Fruit fly (Drosophila melanogaster) whole organism, prepupa: Measurements from ENCODE around the gene CG43345.

Experiments used
- Blimp-1 ChIP-seq: fragments of 200-800 bp; sonication (Bioruptor generic); optimal IDR thresholded peaks from 3 replicates; lab custom pipeline; 2017; ENCODE audit warnings: missing biosample characterization, missing genetic modification characterization, mild to moderate bottlenecking, moderate library complexity, missing genetic modification reagents
- CG11762 ChIP-seq: fragments of 200-800 bp; sonication (Bioruptor generic); optimal IDR thresholded peaks from 3 replicates; lab custom pipeline; 2016; ENCODE audit warnings: missing biosample characterization, missing genetic modification characterization; ENCODE audit not compliant: insufficient read depth
- CG1621 ChIP-seq: fragments of 200-800 bp; sonication (Bioruptor generic); optimal IDR thresholded peaks from 3 replicates; lab custom pipeline; 2018; ENCODE audit warnings: missing biosample characterization, mild to moderate bottlenecking, missing genetic modification characterization
- CG3032 ChIP-seq: fragments of 200-800 bp; optimal IDR thresholded peaks from 2 replicates; lab custom pipeline; 2019; ENCODE audit warnings: missing biosample characterization, mild to moderate bottlenecking, missing genetic modification characterization, moderate library complexity
- CG32006 ChIP-seq: fragments of 200-800 bp; sonication (Bioruptor generic); optimal IDR thresholded peaks from 3 replicates; lab custom pipeline; 2017; ENCODE audit warnings: missing biosample characterization, mild to moderate bottlenecking, missing genetic modification characterization
- CG34406 ChIP-seq: fragments of 200-800 bp; sonication (Bioruptor generic); optimal IDR thresholded peaks from 3 replicates; lab custom pipeline; 2016; ENCODE audit warnings: missing biosample characterization, missing genetic modification characterization
- CG3919 ChIP-seq: fragments of 200-800 bp; sonication (Bioruptor generic); optimal IDR thresholded peaks from 3 replicates; lab custom pipeline; 2016; ENCODE audit warnings: missing biosample characterization, missing genetic modification characterization
- CG6163 ChIP-seq: fragments of 200-800 bp; sonication (Bioruptor generic); IDR thresholded peaks from 3 replicates; pipeline ENCODE4 v1.3.6; 2022; ENCODE audit warnings: missing biosample characterization, missing genetic modification characterization
- CG6276 ChIP-seq: fragments of 200-800 bp; sonication (Bioruptor generic); optimal IDR thresholded peaks from 2 replicates; lab custom pipeline; 2017; ENCODE audit warnings: missing biosample characterization, mild to moderate bottlenecking, missing genetic modification characterization
- CG6808 ChIP-seq: fragments of 200-800 bp; sonication (Bioruptor generic); optimal IDR thresholded peaks from 3 replicates; lab custom pipeline; 2017; ENCODE audit warnings: missing biosample characterization, missing genetic modification characterization, mild to moderate bottlenecking, moderate library complexity, missing genetic modification reagents
- CG7368 ChIP-seq: fragments of 200-800 bp; sonication (Bioruptor generic); optimal IDR thresholded peaks from 3 replicates; lab custom pipeline; 2016; ENCODE audit warnings: missing biosample characterization, missing genetic modification characterization
- CG8319 ChIP-seq: fragments of 200-800 bp; sonication (Bioruptor generic); optimal IDR thresholded peaks from 3 replicates; lab custom pipeline; 2016; ENCODE audit warnings: missing biosample characterization, missing genetic modification characterization
- CG9139 ChIP-seq: fragments of 200-800 bp; sonication (Bioruptor generic); optimal IDR thresholded peaks from 3 replicates; lab custom pipeline; 2017; ENCODE audit warnings: missing biosample characterization, mild to moderate bottlenecking, missing genetic modification characterization
- Eip78C ChIP-seq: fragments of 200-800 bp; sonication (Bioruptor generic); peaks from one replicate; lab custom pipeline; 2016; ENCODE audit warnings: missing biosample characterization, missing genetic modification characterization
- Eip93F ChIP-seq: fragments of 200-800 bp; sonication (Bioruptor generic); optimal IDR thresholded peaks from 2 replicates; lab custom pipeline; 2016; ENCODE audit warnings: missing biosample characterization, mild to moderate bottlenecking, missing genetic modification characterization
- Ets21C ChIP-seq: fragments of 200-800 bp; sonication (Bioruptor generic); optimal IDR thresholded peaks from 3 replicates; lab custom pipeline; 2016; ENCODE audit warnings: missing biosample characterization, missing genetic modification characterization
- Gug ChIP-seq: fragments of 200-800 bp; sonication (Bioruptor generic); IDR thresholded peaks from 2 replicates; pipeline ENCODE4 v1.3.6; 2022; ENCODE audit warnings: missing biosample characterization, missing genetic modification characterization
- Hr38 ChIP-seq: sonication (Bioruptor generic); optimal IDR thresholded peaks from 2 replicates; lab custom pipeline; 2016; ENCODE audit warnings: missing biosample characterization, missing genetic modification characterization
- Hr39 ChIP-seq: fragments of 200-800 bp; sonication (Bioruptor generic); optimal IDR thresholded peaks from 2 replicates; lab custom pipeline; 2016; ENCODE audit warnings: missing biosample characterization, missing genetic modification characterization
- Lpt ChIP-seq: fragments of 200-800 bp; sonication (Bioruptor generic); optimal IDR thresholded peaks from 3 replicates; lab custom pipeline; 2016; ENCODE audit warnings: missing biosample characterization, missing genetic modification characterization
- Sox102F ChIP-seq: fragments of 200-800 bp; sonication (Bioruptor generic); optimal IDR thresholded peaks from 2 replicates; lab custom pipeline; 2016; ENCODE audit warnings: missing biosample characterization, mild to moderate bottlenecking, missing genetic modification characterization
- Sox14 ChIP-seq: fragments of 200-800 bp; sonication (Bioruptor generic); optimal IDR thresholded peaks from 3 replicates; lab custom pipeline; 2016; ENCODE audit warnings: missing biosample characterization, missing genetic modification characterization
- achi ChIP-seq: fragments of 200-800 bp; sonication (Bioruptor generic); optimal IDR thresholded peaks from 3 replicates; lab custom pipeline; 2016; ENCODE audit warnings: missing biosample characterization, missing genetic modification characterization
- cyc ChIP-seq: fragments of 200-800 bp; sonication (Bioruptor generic); optimal IDR thresholded peaks from 3 replicates; lab custom pipeline; 2016; ENCODE audit warnings: missing biosample characterization, missing genetic modification characterization
- dac ChIP-seq: fragments of 200-800 bp; sonication (Bioruptor generic); optimal IDR thresholded peaks from 2 replicates; lab custom pipeline; 2017; ENCODE audit warnings: missing biosample characterization, mild to moderate bottlenecking, missing genetic modification characterization
- eg ChIP-seq: fragments of 200-800 bp; sonication (Bioruptor generic); IDR thresholded peaks from 3 replicates; pipeline ENCODE4 v1.3.6; 2022; ENCODE audit warnings: missing biosample characterization, missing genetic modification characterization
- esn ChIP-seq: fragments of 200-800 bp; sonication (Bioruptor generic); optimal IDR thresholded peaks from 2 replicates; lab custom pipeline; 2016; ENCODE audit warnings: missing biosample characterization, mild to moderate bottlenecking, missing genetic modification characterization, moderate library complexity
- fd85E ChIP-seq: fragments of 200-800 bp; sonication (Bioruptor generic); optimal IDR thresholded peaks from 3 replicates; lab custom pipeline; 2016; ENCODE audit warnings: missing biosample characterization, missing genetic modification characterization
- fkh ChIP-seq: fragments of 200-800 bp; sonication (Bioruptor generic); optimal IDR thresholded peaks from 3 replicates; lab custom pipeline; 2017; ENCODE audit warnings: missing biosample characterization, mild to moderate bottlenecking, missing genetic modification characterization, moderate library complexity
- lz ChIP-seq: fragments of 200-800 bp; sonication (Bioruptor generic); optimal IDR thresholded peaks from 3 replicates; lab custom pipeline; 2016; ENCODE audit warnings: missing biosample characterization, missing genetic modification characterization
- net ChIP-seq: fragments of 200-800 bp; sonication (Bioruptor generic); optimal IDR thresholded peaks from 3 replicates; lab custom pipeline; 2016; ENCODE audit warnings: missing biosample characterization, missing genetic modification characterization
- pdm3 ChIP-seq: fragments of 200-800 bp; sonication (Bioruptor generic); optimal IDR thresholded peaks from 3 replicates; lab custom pipeline; 2016; ENCODE audit warnings: missing biosample characterization, missing genetic modification characterization
- spab ChIP-seq: fragments of 200-800 bp; sonication (Bioruptor generic); optimal IDR thresholded peaks from 2 replicates; lab custom pipeline; 2017; ENCODE audit warnings: missing biosample characterization, mild to moderate bottlenecking, missing genetic modification characterization, missing genetic modification reagents
- svp ChIP-seq: fragments of 200-800 bp; sonication (Bioruptor generic); peaks from one replicate; lab custom pipeline; 2016; ENCODE audit warnings: missing biosample characterization, missing genetic modification characterization
- topi ChIP-seq: fragments of 200-800 bp; sonication (Bioruptor generic); optimal IDR thresholded peaks from 3 replicates; lab custom pipeline; 2016; ENCODE audit warnings: missing biosample characterization, missing genetic modification characterization
- vri ChIP-seq: fragments of 200-800 bp; sonication (Bioruptor generic); optimal IDR thresholded peaks from 3 replicates; lab custom pipeline; 2016; ENCODE audit warnings: missing biosample characterization, mild to moderate bottlenecking, missing genetic modification characterization

Gene CG43345

dm6 chr2L:21178436-21179216, 10.2 kb upstream of the CG43345 start:
- TF ChIP-seq Ets21C: no peak
- TF ChIP-seq vri (GFP tag; lab: Kevin White, UChicago): peak; percentile 81
- TF ChIP-seq net (GFP tag; lab: Kevin White, UChicago): no peak
- peak; percentile 100 for TF ChIP-seq svp (GFP tag; lab: Kevin White, UChicago)

dm6 chr2L:21172922-21173321, 4.5 kb upstream of the CG43345 start, which contains the start of gene CG31627:
TSS of gene CG31627 (plus strand) at chr2L:21173222.
- TF ChIP-seq Gug (no peak), Eip78C (GFP tag; lab: Kevin White, UChicago) (no peak), Ets21C (no peak), CG6276 (GFP tag; lab: Kevin White, UChicago) (no peak), CG7368 (GFP tag; lab: Kevin White, UChicago) (no peak), CG11762 (no peak), Eip93F (GFP tag; lab: Kevin White, UChicago) (no peak), CG9139 (no peak), spab (GFP tag; lab: Kevin White, UChicago) (no peak), lz (no peak), CG3919 (no peak), Hr39 (GFP tag; lab: Kevin White, UChicago) (no peak), pdm3 (GFP tag; lab: Kevin White, UChicago) (no peak)

DNA sequence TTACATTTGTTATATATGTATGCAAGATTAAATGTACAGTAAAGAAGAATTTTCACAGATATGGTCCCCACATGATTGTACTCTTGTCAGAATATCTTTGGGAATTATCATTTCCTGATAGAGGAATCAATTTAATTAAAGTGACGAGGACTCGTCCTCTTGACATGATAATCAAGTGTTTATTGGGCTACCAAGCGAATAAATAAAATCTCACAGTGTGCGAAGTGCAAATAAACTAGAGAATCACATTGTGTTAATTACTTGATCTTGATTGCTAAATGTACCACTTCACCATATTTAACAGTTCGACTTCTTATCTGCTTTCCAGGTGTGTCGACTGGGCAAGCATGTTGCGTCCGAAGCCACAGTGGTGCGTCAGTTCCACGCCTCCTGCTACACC, 1.5 kb upstream of the CG43345 start:
- TF ChIP-seq CG3032 (tag; lab: Kevin White, UChicago): no peak
- TF ChIP-seq CG8319: no peak
- TF ChIP-seq svp (GFP tag; lab: Kevin White, UChicago): peak; percentile 69
- TF ChIP-seq eg (GFP tag; lab: Robert Waterston, UW): no peak

DNA sequence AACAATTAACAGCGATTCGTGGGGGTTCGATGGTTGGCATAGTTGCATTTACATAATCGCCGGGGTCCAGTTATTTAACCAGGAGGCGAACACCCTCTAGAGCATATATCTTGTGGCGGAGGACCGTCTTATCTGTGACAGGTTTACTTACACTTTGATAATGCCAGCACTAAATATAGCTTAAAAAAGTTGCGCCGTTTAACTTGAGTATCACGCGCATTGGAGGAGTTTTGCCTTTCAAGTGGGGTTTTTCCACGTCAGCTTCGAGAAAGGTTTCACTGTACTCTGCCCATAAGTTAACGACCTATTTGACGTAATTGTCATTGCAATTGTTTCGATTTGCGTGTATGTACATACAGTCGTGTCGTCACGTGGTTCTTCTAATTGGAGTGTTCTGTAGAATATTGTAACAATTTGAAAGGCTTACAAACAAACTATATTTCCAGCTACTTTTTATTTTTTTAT, 811 bp upstream of the CG43345 start:
- TF ChIP-seq vri (GFP tag; lab: Kevin White, UChicago) (peak; percentile 71), CG1621 (tag; lab: Kevin White, UChicago) (no peak), CG6163 (no peak), lz (no peak), fd85E (no peak)

- TF ChIP-seq Sox14 (GFP tag; lab: Kevin White, UChicago) (peak; percentile 12), CG34406 (GFP tag; lab: Kevin White, UChicago) (no peak), Hr38 (GFP tag; lab: Kevin White, UChicago) (no peak), Hr39 (GFP tag; lab: Kevin White, UChicago) (no peak), topi (GFP tag; lab: Kevin White, UChicago) (no peak), CG1621 (tag; lab: Kevin White, UChicago) (peak; percentile 4), fkh (GFP tag; lab: Kevin White, UChicago) (no peak), Ets21C (no peak), dac (GFP tag; lab: Kevin White, UChicago) (no peak), CG8319 (no peak), vri (GFP tag; lab: Kevin White, UChicago) (peak; percentile 67), CG6808 (GFP tag; lab: Kevin White, UChicago) (no peak), Lpt (GFP tag; lab: Kevin White, UChicago) (no peak), esn (GFP tag; lab: Kevin White, UChicago) (peak; percentile 30), cyc (GFP tag; lab: Kevin White, UChicago) (peak; percentile 10), CG32006 (GFP tag; lab: Kevin White, UChicago) (no peak), Sox102F (no peak), achi (GFP tag; lab: Kevin White, UChicago) (peak; percentile 57), CG6163 (no peak), Blimp-1 (GFP tag; lab: Kevin White, UChicago) (no peak)
Measured at dm6 chr2L:21166422-21166821, 2.0 kb downstream of the CG43345 start.
